Fruit fly (Drosophila melanogaster): Measurements from ENCODE around the gene CG31875.

CG31875 gene

DNA sequence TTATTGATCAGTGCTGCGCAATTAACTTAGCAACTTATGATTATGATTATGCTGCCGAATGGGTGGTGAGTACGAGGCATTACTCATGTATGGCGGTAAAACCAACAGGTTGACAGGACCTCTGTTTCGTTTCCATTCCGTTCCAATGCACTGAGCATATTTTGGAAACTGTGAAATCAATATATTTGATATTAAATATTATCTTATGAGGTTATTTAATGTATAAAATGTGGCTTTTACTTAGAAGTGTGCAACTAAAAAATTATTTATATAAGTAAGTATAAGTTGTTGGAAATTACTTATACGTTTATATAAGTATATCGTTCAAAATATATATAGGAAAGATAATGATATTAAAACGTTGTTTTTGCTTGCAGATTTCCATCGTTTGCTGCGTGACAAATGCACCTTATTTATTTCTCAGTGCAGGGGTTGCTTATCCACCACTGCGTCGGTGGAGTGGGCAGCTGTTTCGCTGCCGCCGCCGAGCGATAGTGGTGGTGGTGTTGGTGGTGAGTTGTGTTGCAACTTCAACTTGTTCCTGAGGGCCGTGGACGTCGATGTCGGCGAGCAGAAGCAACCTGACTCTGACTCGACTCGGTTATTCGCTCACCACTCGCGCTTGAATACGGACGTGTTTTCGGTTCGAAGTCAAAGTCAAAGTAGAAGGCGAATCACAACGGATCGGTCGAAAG is 18.3 kb downstream of the CG31875 start, which contains the start of gene bib:
bib (plus strand) TSS at position 568 of the 695 bp plus-strand sequence.
- TF ChIP-seq CG12768 (GFP tag; optimal IDR thresholded peaks at IDR 0.05) (peak; percentile 39), CG7101 (tag; optimal IDR thresholded peaks at IDR 0.05) (no peak)

DNA sequence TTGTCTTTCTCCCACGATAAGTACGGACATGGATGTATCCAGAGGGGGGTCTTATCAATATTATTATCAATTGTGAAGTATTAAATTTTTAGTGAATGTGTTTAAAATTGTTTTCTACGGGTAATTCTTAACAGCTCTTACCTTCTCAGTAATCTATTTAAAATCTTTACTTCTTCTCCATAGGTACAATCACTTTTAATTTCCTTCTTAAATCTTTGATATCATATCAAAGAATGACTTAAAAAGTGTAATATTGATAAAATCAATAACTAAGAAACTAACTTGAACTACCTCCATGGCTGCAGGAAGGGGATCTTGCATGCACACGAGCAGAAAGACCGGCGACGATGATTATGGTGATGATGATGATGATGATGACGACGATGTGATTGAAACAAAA is 20.0 kb downstream of the CG31875 start:
- TF ChIP-seq CG11617 (GFP tag; optimal IDR thresholded peaks at IDR 0.05), result no peak
- no peak for TF ChIP-seq Hr96 (GFP tag; optimal IDR thresholded peaks at IDR 0.05)
- no peak for TF ChIP-seq kay (GFP tag; ENCODE audit: borderline replicate concordance)
- no peak for TF ChIP-seq ovo (GFP tag; optimal IDR thresholded peaks at IDR 0.05)
- TF ChIP-seq CG1620 (GFP tag; optimal IDR thresholded peaks at IDR 0.05), result no peak
- TF ChIP-seq bab1 (GFP tag; optimal IDR thresholded peaks at IDR 0.05), result no peak
- no peak for TF ChIP-seq CG5204 (GFP tag; optimal IDR thresholded peaks at IDR 0.05)
- no peak for TF ChIP-seq cnc (optimal IDR thresholded peaks at IDR 0.05)
- TF ChIP-seq tj (GFP tag; optimal IDR thresholded peaks at IDR 0.05), result no peak
- no peak for TF ChIP-seq CG7045 (GFP tag; optimal IDR thresholded peaks at IDR 0.05)
- no peak for TF ChIP-seq Mnt (GFP tag; optimal IDR thresholded peaks at IDR 0.05)
- no peak for TF ChIP-seq CG7101 (tag; optimal IDR thresholded peaks at IDR 0.05)
- no peak for TF ChIP-seq CG14711 (tag; optimal IDR thresholded peaks at IDR 0.05)
- no peak for TF ChIP-seq CG33017 (tag; optimal IDR thresholded peaks at IDR 0.05)
- no peak for TF ChIP-seq pad (GFP tag; optimal IDR thresholded peaks at IDR 0.05)
- no peak for TF ChIP-seq toe (GFP tag; optimal IDR thresholded peaks at IDR 0.05)
- no peak for TF ChIP-seq CG12768 (GFP tag; optimal IDR thresholded peaks at IDR 0.05)

DNA sequence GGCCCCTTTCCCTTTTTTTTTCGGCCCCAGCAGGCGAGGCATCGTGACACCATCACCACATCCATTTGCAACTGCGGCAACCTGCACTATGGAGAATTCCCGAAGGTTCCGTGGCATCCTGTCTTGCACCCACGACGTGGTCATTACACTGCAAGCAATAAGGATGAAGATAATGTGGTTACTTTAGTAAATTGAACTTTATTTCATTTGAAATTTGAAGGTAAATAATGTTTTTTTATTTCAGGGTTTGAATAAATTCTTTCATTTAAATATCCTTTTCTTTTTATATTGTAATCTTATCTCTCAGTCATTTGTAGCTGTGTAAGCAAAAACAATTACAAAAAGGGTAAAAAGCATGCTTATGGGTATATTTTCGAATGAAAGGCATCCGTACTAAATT is 20.7 kb downstream of the CG31875 start:
- TF ChIP-seq CG12768 (GFP tag; optimal IDR thresholded peaks at IDR 0.05) (no peak), Clk (GFP tag; optimal IDR thresholded peaks at IDR 0.05) (no peak), cic (GFP tag; optimal IDR thresholded peaks at IDR 0.05) (no peak), kay (GFP tag; ENCODE audit: borderline replicate concordance) (no peak), cnc (optimal IDR thresholded peaks at IDR 0.05) (no peak), bab1 (GFP tag; optimal IDR thresholded peaks at IDR 0.05) (no peak), CG7101 (tag; optimal IDR thresholded peaks at IDR 0.05) (no peak), Hr96 (GFP tag; optimal IDR thresholded peaks at IDR 0.05) (no peak), ovo (GFP tag; optimal IDR thresholded peaks at IDR 0.05) (no peak), pad (GFP tag; optimal IDR thresholded peaks at IDR 0.05) (no peak), CG1620 (GFP tag; optimal IDR thresholded peaks at IDR 0.05) (no peak), CG11617 (GFP tag; optimal IDR thresholded peaks at IDR 0.05) (no peak), CG5204 (GFP tag; optimal IDR thresholded peaks at IDR 0.05) (no peak)

DNA sequence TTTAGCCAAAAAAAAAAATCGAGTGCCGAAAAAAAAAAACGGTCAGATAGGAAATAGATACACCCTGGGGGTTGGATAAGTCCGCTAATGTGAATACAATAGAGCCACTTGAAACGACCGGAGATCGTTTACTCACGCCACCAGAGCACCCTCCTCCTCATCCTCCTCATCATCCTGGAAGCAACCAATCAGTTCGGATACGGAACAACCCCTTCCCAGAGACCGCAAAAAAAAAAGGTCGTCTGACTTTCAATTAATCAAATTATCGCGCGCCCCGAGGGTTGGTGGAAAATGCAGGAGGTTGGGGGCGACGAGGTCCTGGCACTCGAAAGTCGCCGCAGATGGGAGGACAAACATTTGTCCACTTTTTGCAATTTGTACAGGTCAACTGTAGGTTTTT is 29.9 kb downstream of the CG31875 start:
- TF ChIP-seq CG11617 (GFP tag; optimal IDR thresholded peaks at IDR 0.05) (no peak), bab1 (GFP tag; optimal IDR thresholded peaks at IDR 0.05) (no peak), Crg-1 (GFP tag; optimal IDR thresholded peaks at IDR 0.05) (no peak), CG33017 (tag; optimal IDR thresholded peaks at IDR 0.05) (no peak), CG1620 (GFP tag; optimal IDR thresholded peaks at IDR 0.05) (no peak)

DNA sequence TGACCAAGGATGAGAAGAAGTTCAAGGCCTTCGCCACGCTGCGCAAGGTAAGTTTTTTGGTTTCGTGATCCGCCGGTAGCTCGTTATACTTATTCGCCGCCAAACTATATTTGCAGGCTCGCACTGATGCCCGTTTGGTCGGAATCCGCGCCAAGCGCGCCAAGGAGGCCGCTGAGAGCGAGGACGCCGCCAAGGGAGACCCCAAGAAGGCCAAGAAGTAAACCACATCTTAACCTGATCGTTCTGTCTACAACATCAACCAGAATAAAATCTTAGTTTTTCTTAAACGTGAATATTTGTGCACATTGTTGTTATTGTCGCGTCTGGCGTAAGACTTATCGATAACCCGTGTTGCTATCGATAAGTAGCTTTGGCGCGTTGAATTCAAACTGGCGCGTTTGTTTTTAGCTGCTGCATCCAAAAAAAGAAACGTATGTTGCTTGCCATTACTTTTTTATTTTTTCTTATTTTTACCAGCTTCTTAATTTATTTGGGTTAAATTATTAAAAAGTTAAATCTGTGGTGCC is 34.3 kb downstream of the CG31875 start:
- no peak for TF ChIP-seq tj (GFP tag; optimal IDR thresholded peaks at IDR 0.05)
- TF ChIP-seq cic (GFP tag; optimal IDR thresholded peaks at IDR 0.05), result no peak
- TF ChIP-seq Clk (GFP tag; optimal IDR thresholded peaks at IDR 0.05), result no peak
- no peak for TF ChIP-seq CG5204 (GFP tag; optimal IDR thresholded peaks at IDR 0.05)

DNA sequence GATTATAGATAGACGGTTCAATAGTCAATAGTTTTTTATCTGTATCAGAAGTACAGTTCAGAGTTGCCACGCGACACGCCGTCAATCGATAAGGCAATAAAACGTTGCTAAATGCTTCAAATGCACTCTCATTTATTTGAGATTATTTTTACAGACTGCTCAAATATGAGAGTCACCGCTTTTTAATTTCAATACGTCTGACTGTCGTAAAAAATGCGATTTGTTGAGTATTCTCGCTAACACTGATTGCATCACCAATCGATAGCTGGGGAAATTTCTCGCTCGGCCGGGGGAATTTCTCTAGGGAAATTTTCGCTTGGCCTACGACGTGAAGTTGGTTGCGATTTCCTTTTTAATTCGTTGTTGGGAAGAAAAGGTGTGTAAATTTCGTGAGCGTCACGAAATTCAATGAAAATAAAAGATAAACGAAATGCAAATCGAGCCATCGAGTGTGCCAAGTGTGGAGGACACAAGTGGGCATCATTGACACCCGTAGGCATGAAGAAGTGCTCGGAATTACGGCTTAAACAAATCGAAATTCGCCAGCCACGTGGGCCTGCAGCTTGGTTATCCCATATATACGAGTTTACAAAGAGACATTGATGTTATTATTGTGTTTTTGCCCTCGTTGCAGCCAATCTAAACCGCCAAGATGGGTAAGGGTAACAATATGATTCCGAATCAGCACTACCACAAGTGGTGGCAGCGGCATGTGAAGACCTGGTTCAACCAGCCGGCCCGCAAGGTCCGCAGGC is 35.4 kb downstream of the CG31875 start, which contains the start of the genes Dref and RpL13:
Dref (minus strand) TSS at position 247 of the 755 bp plus-strand sequence.
RpL13 (plus strand) TSS at position 331 of the 755 bp plus-strand sequence.
- peak; percentile 94 for TF ChIP-seq bab1 (GFP tag; optimal IDR thresholded peaks at IDR 0.05)
- no peak for TF ChIP-seq cnc (optimal IDR thresholded peaks at IDR 0.05)
- peak; percentile 91 for TF ChIP-seq CG33017 (tag; optimal IDR thresholded peaks at IDR 0.05)
- peak; percentile 99 for TF ChIP-seq CG14711 (tag; optimal IDR thresholded peaks at IDR 0.05)
- peak; percentile 93 for TF ChIP-seq CG7045 (GFP tag; optimal IDR thresholded peaks at IDR 0.05)
- TF ChIP-seq CG7101 (tag; optimal IDR thresholded peaks at IDR 0.05), result peak; percentile 95
- peak; percentile 76 for TF ChIP-seq Clk (GFP tag; optimal IDR thresholded peaks at IDR 0.05)
- peak; percentile 80 for TF ChIP-seq cic (GFP tag; optimal IDR thresholded peaks at IDR 0.05)
- peak; percentile 84 for TF ChIP-seq CG1620 (GFP tag; optimal IDR thresholded peaks at IDR 0.05)
- peak; percentile 97 for TF ChIP-seq CG11617 (GFP tag; optimal IDR thresholded peaks at IDR 0.05)
- TF ChIP-seq toe (GFP tag; optimal IDR thresholded peaks at IDR 0.05), result peak; percentile 92
- peak; percentile 79 for TF ChIP-seq tj (GFP tag; optimal IDR thresholded peaks at IDR 0.05)
- peak; percentile 96 for TF ChIP-seq Mnt (GFP tag; optimal IDR thresholded peaks at IDR 0.05)
- TF ChIP-seq CG12768 (GFP tag; optimal IDR thresholded peaks at IDR 0.05), result peak; percentile 94
- peak; percentile 89 for TF ChIP-seq Crg-1 (GFP tag; optimal IDR thresholded peaks at IDR 0.05)
- TF ChIP-seq ovo (GFP tag; optimal IDR thresholded peaks at IDR 0.05), result peak; percentile 92
- TF ChIP-seq CG5204 (GFP tag; optimal IDR thresholded peaks at IDR 0.05), result no peak
- TF ChIP-seq pad (GFP tag; optimal IDR thresholded peaks at IDR 0.05), result peak; percentile 82
- TF ChIP-seq Hr96 (GFP tag; optimal IDR thresholded peaks at IDR 0.05), result peak; percentile 96
- no peak for TF ChIP-seq kay (GFP tag; ENCODE audit: borderline replicate concordance)
